Worm (Caenorhabditis elegans) whole organism, L2 larva: ENCODE measurements around the gene F41H10.4.

Experiments used
- ama-1 ChIP-seq: fragments of 150-350 bp; optimal IDR thresholded peaks from 2 replicates; lab custom pipeline; 2018; ENCODE audit warnings: inconsistent platforms
- ceh-16 ChIP-seq: fragments of 150-350 bp; optimal IDR thresholded peaks from 2 replicates; lab custom pipeline; 2014; ENCODE audit warnings: missing biosample characterization, missing genetic modification characterization
- nhr-10 ChIP-seq: sonication (generic microtip); optimal IDR thresholded peaks from 2 replicates; lab custom pipeline; 2017; ENCODE audit warnings: missing biosample characterization, missing genetic modification characterization
- nhr-23 ChIP-seq: fragments of 150-350 bp; optimal IDR thresholded peaks from 2 replicates; lab custom pipeline; 2014; ENCODE audit warnings: missing biosample characterization, missing genetic modification reagents, missing genetic modification characterization

DNA sequence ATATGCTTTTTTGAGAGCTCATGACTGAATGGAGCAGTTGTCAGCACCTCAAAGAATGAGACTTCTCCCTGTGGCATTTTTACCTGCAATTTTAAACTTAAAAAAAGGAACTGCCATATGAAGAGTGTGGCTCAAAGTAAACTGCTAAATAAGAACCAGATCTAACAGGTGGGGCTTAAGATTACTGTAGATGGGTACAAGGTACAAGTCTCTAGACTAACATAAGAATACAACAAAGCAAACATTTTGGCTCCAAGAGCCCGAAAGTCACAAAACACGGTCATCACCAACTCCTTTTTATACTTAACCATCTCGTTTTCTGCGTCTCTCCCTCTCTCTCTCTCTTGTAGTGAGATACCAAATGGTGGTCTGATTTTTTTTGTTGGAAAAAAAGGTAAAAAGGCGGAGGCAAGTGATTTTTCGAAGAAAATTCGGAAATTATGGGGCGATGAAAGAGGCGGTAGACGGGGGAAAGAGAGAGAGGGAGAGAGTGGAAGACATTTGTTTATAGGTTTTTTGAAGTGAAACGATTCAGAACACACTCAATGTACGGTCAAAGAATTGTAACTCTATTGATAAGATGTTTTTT is 24.2 kb downstream of the F41H10.4 start, which contains the start of gene elo-6:
- no peak for TF ChIP-seq nhr-23 (tag; lab: Kevin White, UChicago)
- no peak for TF ChIP-seq ceh-16 (tag; lab: Kevin White, UChicago)
- TF ChIP-seq nhr-10 (tag; lab: Kevin White, UChicago): no peak
- TF ChIP-seq ama-1 (lab: Kevin White, UChicago): peak; percentile 35
